Fruit fly (Drosophila melanogaster) whole organism: Measurements from ENCODE around the gene tty.
A peak's percentile ranks its signal among the peaks of the same experiment; 100 is the strongest.

ENCODE experiments used
- CG8478 ChIP-seq: fragments of >200 bp; optimal IDR thresholded peaks from 2 replicates; lab custom pipeline; 2018; ENCODE audit warnings: inconsistent platforms
- Dll ChIP-seq: fragments of >200 bp; optimal IDR thresholded peaks from 2 replicates; lab custom pipeline; 2017
- EcR ChIP-seq, 2 experiments: fragments of >200 bp; optimal IDR thresholded peaks; 2 replicates each; lab custom pipeline; 2017; ENCODE audit warnings: missing biosample characterization in 2 of 2, missing genetic modification characterization in 2 of 2, missing genetic modification reagents in 2 of 2
- pan ChIP-seq: fragments of >200 bp; optimal IDR thresholded peaks from 2 replicates; lab custom pipeline; 2017
- psq ChIP-seq: fragments of >200 bp; optimal IDR thresholded peaks from 2 replicates; lab custom pipeline; 2017
- usp ChIP-seq: fragments of >200 bp; optimal IDR thresholded peaks from 2 replicates; lab custom pipeline; 2017; ENCODE audit warnings: missing biosample characterization, missing genetic modification characterization, mixed read lengths

The tty gene

DNA sequence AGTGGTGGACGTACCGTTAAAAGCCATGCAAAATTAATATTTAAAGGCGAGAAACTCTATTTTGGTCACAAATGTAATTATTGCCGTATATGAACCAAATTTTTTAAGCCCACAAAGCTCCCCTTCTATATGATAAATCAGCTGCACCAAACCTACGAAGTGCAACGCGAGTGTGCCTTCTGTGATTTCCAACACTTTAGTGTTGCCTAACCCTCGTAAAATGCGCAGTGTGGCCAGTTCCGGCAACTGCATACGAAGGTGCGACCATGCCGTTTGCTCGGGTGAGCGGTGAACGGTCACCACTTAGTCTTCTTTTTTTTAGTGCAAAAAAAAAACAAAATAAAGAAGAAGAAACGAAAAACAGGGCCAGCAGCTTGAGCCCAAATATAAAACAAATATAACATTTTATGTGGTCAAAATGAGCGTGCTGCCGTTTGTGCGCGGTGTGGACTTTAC, at the start of gene tty, which contains the start of gene fliI:
tty (minus strand) TSS at position 201 of the 456 bp plus-strand sequence.
fliI (plus strand) TSS at position 266 of the 456 bp plus-strand sequence.
- no peak for TF ChIP-seq usp
- TF ChIP-seq Dll (lab: Kevin White, UChicago) = no peak
- TF ChIP-seq pan = no peak
- TF ChIP-seq psq (lab: Kevin White, UChicago) = no peak
- TF ChIP-seq CG8478 (lab: Kevin White, UChicago) = no peak
- no peak for TF ChIP-seq EcR (GFP tag; optimal IDR thresholded peaks at IDR 0.05; lab: Kevin White, UChicago)

DNA sequence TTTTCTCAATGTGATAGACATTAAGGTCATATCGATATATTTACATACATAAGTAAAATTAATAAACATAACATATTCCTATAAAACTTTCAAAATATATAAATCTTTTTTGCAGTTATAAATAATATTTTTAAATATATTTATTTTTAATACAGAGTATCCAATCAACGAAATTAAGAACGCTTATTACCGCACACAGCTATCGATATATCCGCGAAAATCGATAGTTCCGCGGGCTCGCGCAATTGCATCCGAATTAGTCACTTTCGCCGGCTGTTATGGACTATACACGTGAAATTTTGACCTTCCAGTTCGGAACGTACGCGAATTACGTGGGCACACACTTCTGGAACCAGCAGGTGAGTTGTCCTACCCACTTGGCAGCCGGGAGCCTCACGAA, 49.3 kb upstream of the tty start, which contains the start of gene mst:
mst (plus strand) TSS at position 244 of the 400 bp plus-strand sequence.
- no peak for TF ChIP-seq EcR (GFP tag; optimal IDR thresholded peaks at IDR 0.05; lab: Kevin White, UChicago)
- TF ChIP-seq pan = no peak
- TF ChIP-seq psq (lab: Kevin White, UChicago) = no peak
- TF ChIP-seq usp = no peak

DNA sequence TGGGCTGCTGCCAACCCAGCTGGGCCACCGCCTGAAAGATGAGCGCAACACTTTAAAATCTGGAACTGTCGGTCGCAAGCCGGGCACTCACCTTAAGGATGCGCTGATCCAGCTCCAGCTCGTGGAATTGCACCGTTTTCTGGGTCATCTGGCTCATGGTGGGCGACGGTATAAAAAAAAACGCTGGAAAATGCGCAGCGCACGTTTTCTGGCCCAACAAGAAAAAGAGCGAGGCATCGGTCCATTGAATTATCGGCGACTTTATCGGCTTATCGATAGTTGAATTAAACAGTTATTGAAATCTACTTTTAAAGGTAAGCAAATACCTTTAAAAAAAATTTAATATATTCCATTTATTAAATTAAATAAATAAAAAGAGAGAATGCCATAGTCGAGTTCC, 48.2 kb upstream of the tty start, which contains the start of gene Ddx56:
Ddx56 (minus strand) TSS at position 252 of the 400 bp plus-strand sequence.
- TF ChIP-seq EcR (GFP tag; optimal IDR thresholded peaks at IDR 0.05; lab: Kevin White, UChicago) (no peak), psq (lab: Kevin White, UChicago) (no peak), Dll (lab: Kevin White, UChicago) (no peak), usp (no peak), pan (no peak), CG8478 (lab: Kevin White, UChicago) (no peak)

DNA sequence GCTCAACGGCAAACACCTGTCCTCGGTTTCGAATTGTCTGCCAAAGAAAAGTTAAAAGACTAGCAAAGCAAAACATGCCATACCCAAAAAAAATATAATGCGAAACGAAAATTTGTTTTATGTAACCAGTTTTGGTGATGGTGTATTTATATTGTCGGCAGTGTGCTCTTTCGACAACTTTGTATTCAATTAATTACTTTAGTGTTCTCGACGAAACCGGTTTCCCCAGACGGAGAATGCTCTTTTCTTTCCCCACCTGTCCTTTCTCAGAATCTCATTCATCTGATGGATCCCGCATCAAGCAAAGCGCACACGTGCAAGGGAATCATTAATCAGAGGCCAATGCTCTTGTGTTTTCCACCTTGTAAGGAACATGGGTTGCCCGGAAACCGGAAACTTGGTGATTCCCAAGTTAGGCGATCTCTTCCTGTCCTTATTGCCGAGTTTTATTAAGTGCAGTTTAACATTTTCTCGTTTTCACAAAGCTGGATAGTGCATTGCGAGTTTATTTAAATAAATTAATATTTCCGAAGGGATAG, 38.9 kb upstream of the tty start:
- TF ChIP-seq Dll (lab: Kevin White, UChicago) = no peak
- no peak for TF ChIP-seq usp

DNA sequence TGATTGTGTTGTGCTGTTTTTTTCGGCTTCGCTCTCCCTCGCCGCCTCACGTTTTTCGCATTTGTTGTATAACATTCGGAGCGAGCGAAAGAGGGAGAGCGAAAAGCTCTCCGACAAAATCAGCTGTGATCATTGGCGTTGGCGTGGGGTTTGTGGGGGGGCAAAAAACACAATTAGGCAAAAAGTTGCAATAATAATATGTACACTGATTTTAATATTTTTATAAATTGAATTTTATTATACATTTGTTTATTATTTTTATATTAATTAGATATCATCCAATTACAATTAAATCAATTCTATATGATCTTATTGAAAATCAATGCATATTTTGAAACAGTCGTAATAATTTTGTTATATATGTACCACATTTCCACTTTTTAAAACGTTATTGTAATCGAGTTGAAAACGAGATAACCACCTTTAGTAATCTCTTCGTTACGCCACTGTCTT, 36.1 kb upstream of the tty start:
- no peak for TF ChIP-seq EcR (GFP tag; optimal IDR thresholded peaks at IDR 0.05; lab: Kevin White, UChicago)
- no peak for TF ChIP-seq psq (lab: Kevin White, UChicago)
- TF ChIP-seq usp = no peak
- no peak for TF ChIP-seq pan
- TF ChIP-seq Dll (lab: Kevin White, UChicago) = no peak
- TF ChIP-seq CG8478 (lab: Kevin White, UChicago) = no peak

DNA sequence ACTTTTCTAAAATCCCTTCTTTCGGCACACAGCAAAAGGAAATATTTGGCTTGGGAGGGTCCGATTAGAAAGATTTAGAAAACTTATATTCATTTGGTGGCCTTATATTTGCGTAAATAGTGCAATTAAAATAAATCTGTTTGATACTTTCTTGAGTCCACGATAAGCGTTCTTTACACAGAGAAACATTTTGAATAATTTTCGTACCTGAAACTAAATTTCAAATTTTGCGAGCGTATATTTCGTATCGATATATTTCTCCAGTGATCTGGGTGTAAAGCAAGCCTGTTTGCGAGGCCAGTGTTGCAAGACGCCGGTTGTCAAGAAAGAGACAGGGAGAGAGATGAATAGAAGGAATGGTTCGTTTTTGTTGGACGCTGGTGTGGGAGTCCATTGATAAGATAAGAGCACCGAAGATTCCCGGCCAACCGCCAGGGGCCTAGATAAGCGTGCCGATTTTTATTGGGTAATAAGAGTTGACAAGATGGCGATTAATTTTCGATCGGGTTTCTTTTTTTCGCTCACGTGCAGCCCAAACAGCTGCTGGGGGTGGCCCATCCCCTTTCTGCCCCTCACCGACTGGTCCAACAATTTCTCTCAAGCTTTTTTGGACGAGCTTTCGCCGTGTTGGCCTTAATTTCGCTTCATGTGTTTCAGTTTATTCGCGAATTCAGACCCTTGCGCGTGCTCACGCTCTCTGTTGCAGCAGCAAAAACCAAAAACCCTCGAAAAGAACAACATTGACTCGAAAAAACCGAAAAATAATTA, 34.4 kb upstream of the tty start, which contains the start of gene slgA:
slgA (plus strand) TSS at position 344 of the 768 bp plus-strand sequence.
- no peak for TF ChIP-seq psq (lab: Kevin White, UChicago)
- no peak for TF ChIP-seq Dll (lab: Kevin White, UChicago)
- TF ChIP-seq EcR (GFP tag; optimal IDR thresholded peaks at IDR 0.05; lab: Kevin White, UChicago) = no peak
- TF ChIP-seq pan = no peak
- TF ChIP-seq usp = no peak
- TF ChIP-seq CG8478 (lab: Kevin White, UChicago) = no peak

DNA sequence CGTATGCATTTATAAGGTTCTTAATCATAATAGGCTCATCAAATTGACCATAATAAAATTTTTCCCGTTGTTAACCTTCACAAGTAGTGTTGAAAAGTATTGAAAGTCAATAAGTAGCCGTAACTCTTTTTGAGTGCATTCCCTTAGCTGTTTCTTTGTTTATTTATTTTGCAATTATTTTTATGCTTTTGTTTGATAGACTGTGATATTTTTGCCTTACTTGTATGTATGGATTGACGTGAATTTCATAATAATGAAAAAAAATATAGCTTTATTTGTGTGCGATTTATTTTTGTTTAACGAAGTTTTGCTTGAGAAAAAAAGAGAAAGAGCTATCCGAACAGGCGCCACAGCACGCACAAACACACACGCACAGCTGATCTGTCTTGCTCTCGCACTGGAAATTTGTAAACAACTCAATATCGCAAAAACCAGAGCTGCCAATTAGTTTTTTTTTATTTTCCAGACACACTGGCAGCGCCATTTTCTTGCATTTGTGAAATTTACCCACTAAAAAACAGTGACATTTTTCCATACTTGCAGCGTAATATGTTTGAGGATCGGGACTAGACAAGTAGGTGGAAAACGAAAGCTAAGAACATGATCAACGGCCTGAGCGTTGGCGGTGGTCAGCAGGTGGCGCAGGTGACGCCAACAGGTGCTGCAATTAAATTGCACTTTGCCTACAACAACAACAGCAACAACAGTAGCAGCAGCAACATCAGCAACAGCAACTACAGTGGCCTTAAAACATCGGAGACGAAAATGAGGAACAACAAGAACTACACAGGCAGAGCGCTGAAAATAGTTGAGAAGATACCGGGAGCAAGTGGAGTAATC, 29.9 kb upstream of the tty start:
- TF ChIP-seq pan = no peak
- peak; percentile 31 for TF ChIP-seq CG8478 (lab: Kevin White, UChicago)

DNA sequence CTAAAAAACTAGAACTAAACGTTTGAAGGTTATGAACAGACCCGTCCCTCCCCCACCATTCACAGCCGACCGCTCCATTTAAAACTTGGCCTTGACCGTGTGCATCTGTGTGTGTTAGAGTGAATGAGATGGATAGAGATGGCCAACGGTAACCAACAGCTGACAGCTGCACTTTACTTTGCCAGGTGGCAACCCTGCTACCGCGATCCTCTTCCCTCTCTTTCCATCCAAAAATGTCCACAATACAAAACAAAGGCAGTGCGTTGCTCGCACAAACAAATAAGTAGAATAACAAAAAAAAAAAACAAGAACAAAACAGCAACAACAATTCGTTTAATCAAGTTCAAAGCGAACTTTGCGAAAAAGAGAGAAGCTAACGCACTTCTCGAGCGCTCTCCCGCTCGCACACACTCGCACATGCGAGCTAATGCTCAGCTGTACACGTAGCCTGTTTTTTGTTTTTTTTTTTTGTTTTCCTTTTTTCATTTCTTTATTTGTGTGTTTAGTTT, 29.0 kb upstream of the tty start:
- TF ChIP-seq CG8478 (lab: Kevin White, UChicago) (no peak), psq (lab: Kevin White, UChicago) (no peak), pan (no peak), EcR (GFP tag; optimal IDR thresholded peaks at IDR 0.05; lab: Kevin White, UChicago) (peak in 1 of 2 experiments; percentile 53)

DNA sequence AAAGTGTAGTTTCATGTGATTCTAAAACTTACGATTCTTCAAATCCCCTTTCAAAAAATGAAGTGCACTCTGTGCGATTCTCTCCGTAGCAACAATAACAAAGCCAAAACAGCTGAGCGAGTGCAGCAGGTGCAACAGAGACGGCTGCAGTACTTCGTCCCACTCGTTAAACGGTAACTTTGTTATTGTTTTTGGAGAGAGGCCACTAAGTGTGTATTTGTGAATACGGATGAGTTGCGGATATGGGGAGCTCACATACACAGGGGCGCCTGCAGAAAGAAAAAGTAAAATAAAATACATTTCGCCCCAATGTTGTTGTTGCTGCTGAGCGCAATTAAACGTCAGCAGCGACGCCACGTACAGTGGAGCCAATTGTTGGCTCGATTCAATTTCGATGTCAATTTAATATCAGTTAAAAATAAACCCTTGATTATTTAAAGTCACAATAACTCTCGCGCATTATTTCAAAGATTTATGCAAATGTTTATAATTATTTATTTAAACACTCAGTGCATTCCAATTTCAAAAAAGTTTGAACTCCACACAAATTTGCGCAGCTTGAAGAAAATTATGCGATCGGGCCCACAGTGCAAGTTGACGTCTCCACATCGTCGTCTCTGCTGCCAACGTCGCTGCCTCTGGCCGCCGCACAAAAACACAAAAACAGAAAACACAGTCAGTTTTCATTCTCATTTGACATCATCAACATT, 28.0 kb upstream of the tty start:
- TF ChIP-seq psq (lab: Kevin White, UChicago) (no peak), pan (no peak), CG8478 (lab: Kevin White, UChicago) (peak; percentile 59), usp (no peak)

DNA sequence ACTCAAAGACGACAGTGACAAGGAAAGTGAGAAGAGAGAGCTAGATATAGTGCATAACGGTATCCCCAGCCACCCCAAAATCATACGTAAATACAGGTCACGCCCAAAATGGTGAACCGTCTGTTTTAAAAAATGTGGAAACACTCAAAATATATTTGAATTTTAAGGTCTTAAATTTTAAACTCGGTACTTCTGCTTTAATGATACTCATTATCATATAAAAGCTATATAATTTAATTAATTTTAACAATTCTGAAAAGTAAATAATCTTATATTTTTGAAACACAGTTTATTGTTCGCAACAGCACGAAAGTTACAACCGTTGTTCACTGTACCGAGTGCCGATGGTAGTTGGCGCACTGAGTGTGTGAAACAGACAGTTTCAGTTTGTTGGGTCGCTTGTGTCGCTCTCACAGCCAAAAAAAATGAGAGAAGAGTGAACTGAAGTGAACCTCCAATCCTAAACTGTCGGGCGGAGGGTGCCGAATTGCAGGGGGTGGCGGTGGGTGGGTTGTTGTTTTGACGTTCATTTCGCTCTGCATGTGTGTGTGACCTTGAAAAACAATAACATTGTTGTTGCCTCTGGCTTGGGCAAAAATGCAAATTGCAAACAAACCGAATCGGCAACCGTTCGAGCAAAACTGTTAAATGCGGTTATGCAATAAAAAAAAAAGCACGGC, 27.0 kb upstream of the tty start:
- TF ChIP-seq pan (no peak), Dll (lab: Kevin White, UChicago) (no peak), usp (no peak), EcR (GFP tag; optimal IDR thresholded peaks at IDR 0.05; lab: Kevin White, UChicago) (no peak), psq (lab: Kevin White, UChicago) (no peak), CG8478 (lab: Kevin White, UChicago) (no peak)

DNA sequence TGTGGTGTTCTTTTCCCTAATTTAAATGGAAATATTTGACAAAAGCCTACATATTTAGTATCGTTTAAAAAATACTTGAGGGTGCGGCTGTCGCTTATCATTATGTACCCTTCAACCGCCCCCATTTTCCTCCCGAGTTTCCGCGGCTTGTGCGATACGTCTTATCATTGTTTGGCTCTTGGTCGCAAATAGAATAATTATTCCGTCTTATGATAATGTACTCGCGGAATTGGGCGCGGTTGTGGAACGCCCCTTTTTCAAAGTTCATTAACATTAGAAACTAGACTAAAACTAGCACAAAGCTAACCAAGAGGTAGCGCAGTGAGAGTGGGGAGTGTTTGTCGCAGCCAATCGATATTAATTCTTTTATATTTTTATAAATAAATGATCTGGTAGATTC, 25.9 kb upstream of the tty start:
- TF ChIP-seq Dll (lab: Kevin White, UChicago) = no peak
- no peak for TF ChIP-seq CG8478 (lab: Kevin White, UChicago)
- TF ChIP-seq usp = no peak
